Fruit fly (Drosophila melanogaster): ENCODE results near the gene CG15167.

Gene CG15167

dm6 chr2L:18702721-18703488 is 37.3 kb upstream of the CG15167 start, which contains the start of the genes CG10376 and CG10343:
CG10376 (minus strand) TSS chr2L:18703105.
CG10343 (plus strand) TSS chr2L:18703473.
- TF ChIP-seq Hr96 (GFP tag; optimal IDR thresholded peaks at IDR 0.05) (no peak), kay (GFP tag; ENCODE audit: borderline replicate concordance) (no peak), cnc (optimal IDR thresholded peaks at IDR 0.05) (no peak), ovo (GFP tag; optimal IDR thresholded peaks at IDR 0.05) (peak; percentile 69), tj (GFP tag; optimal IDR thresholded peaks at IDR 0.05) (peak; percentile 70), bab1 (GFP tag; optimal IDR thresholded peaks at IDR 0.05) (peak; percentile 83), cic (GFP tag; optimal IDR thresholded peaks at IDR 0.05) (peak; percentile 48), CG5204 (GFP tag; optimal IDR thresholded peaks at IDR 0.05) (no peak), Crg-1 (GFP tag; optimal IDR thresholded peaks at IDR 0.05) (peak; percentile 70), Clk (GFP tag; optimal IDR thresholded peaks at IDR 0.05) (peak; percentile 61), CG33017 (tag; optimal IDR thresholded peaks at IDR 0.05) (peak; percentile 85), CG14711 (tag; optimal IDR thresholded peaks at IDR 0.05) (peak; percentile 76), CG7101 (tag; optimal IDR thresholded peaks at IDR 0.05) (peak; percentile 91), toe (GFP tag; optimal IDR thresholded peaks at IDR 0.05) (no peak), Mnt (GFP tag; optimal IDR thresholded peaks at IDR 0.05) (peak; percentile 52), pad (GFP tag; optimal IDR thresholded peaks at IDR 0.05) (peak; percentile 74), CG12768 (GFP tag; optimal IDR thresholded peaks at IDR 0.05) (peak; percentile 84), CG7045 (GFP tag; optimal IDR thresholded peaks at IDR 0.05) (peak; percentile 89), CG11617 (GFP tag; optimal IDR thresholded peaks at IDR 0.05) (peak; percentile 89), CG1620 (GFP tag; optimal IDR thresholded peaks at IDR 0.05) (peak; percentile 64)

- TF ChIP-seq cnc (optimal IDR thresholded peaks at IDR 0.05) (no peak), Clk (GFP tag; optimal IDR thresholded peaks at IDR 0.05) (peak; percentile 84), Mnt (GFP tag; optimal IDR thresholded peaks at IDR 0.05) (peak; percentile 94), tj (GFP tag; optimal IDR thresholded peaks at IDR 0.05) (peak; percentile 82), Crg-1 (GFP tag; optimal IDR thresholded peaks at IDR 0.05) (peak; percentile 93), bab1 (GFP tag; optimal IDR thresholded peaks at IDR 0.05) (peak; percentile 82), CG14711 (tag; optimal IDR thresholded peaks at IDR 0.05) (peak; percentile 71), CG33017 (tag; optimal IDR thresholded peaks at IDR 0.05) (peak; percentile 89), kay (GFP tag; ENCODE audit: borderline replicate concordance) (no peak), Hr96 (GFP tag; optimal IDR thresholded peaks at IDR 0.05) (no peak), CG11617 (GFP tag; optimal IDR thresholded peaks at IDR 0.05) (peak; percentile 88), CG7101 (tag; optimal IDR thresholded peaks at IDR 0.05) (peak; percentile 94), cic (GFP tag; optimal IDR thresholded peaks at IDR 0.05) (peak; percentile 30), toe (GFP tag; optimal IDR thresholded peaks at IDR 0.05) (peak; percentile 91), CG5204 (GFP tag; optimal IDR thresholded peaks at IDR 0.05) (no peak), CG12768 (GFP tag; optimal IDR thresholded peaks at IDR 0.05) (peak; percentile 78), CG7045 (GFP tag; optimal IDR thresholded peaks at IDR 0.05) (peak; percentile 72), CG1620 (GFP tag; optimal IDR thresholded peaks at IDR 0.05) (peak; percentile 94), ovo (GFP tag; optimal IDR thresholded peaks at IDR 0.05) (peak; percentile 75), pad (GFP tag; optimal IDR thresholded peaks at IDR 0.05) (peak; percentile 63)
Observed at dm6 chr2L:18705617-18706046, 34.5 kb upstream of the CG15167 start, which contains the start of gene Jwa. Jwa (minus strand) TSS chr2L:18705703.

- TF ChIP-seq CG7101 (tag; optimal IDR thresholded peaks at IDR 0.05) (no peak), cic (GFP tag; optimal IDR thresholded peaks at IDR 0.05) (peak; percentile 17)
Observed at dm6 chr2L:18707844-18708238, 32.3 kb upstream of the CG15167 start.

dm6 chr2L:18708239-18708891 is 31.8 kb upstream of the CG15167 start, which contains the start of the genes Faf2 and Grip71:
Faf2 (minus strand) TSS chr2L:18708688.
Grip71 (plus strand) TSS chr2L:18708846.
- TF ChIP-seq CG7045 (GFP tag; optimal IDR thresholded peaks at IDR 0.05) (peak; percentile 79), Mnt (GFP tag; optimal IDR thresholded peaks at IDR 0.05) (peak; percentile 61), CG1620 (GFP tag; optimal IDR thresholded peaks at IDR 0.05) (peak; percentile 86), Clk (GFP tag; optimal IDR thresholded peaks at IDR 0.05) (peak; percentile 52), tj (GFP tag; optimal IDR thresholded peaks at IDR 0.05) (peak; percentile 47), CG12768 (GFP tag; optimal IDR thresholded peaks at IDR 0.05) (peak; percentile 68), CG5204 (GFP tag; optimal IDR thresholded peaks at IDR 0.05) (peak; percentile 83), CG11617 (GFP tag; optimal IDR thresholded peaks at IDR 0.05) (peak; percentile 71), ovo (GFP tag; optimal IDR thresholded peaks at IDR 0.05) (peak; percentile 72), CG7101 (tag; optimal IDR thresholded peaks at IDR 0.05) (peak; percentile 83), kay (GFP tag; ENCODE audit: borderline replicate concordance) (no peak), cic (GFP tag; optimal IDR thresholded peaks at IDR 0.05) (no peak), Hr96 (GFP tag; optimal IDR thresholded peaks at IDR 0.05) (peak; percentile 81), pad (GFP tag; optimal IDR thresholded peaks at IDR 0.05) (peak; percentile 55), CG33017 (tag; optimal IDR thresholded peaks at IDR 0.05) (peak; percentile 76), toe (GFP tag; optimal IDR thresholded peaks at IDR 0.05) (peak; percentile 91), Crg-1 (GFP tag; optimal IDR thresholded peaks at IDR 0.05) (peak; percentile 51), CG14711 (tag; optimal IDR thresholded peaks at IDR 0.05) (peak; percentile 75), cnc (optimal IDR thresholded peaks at IDR 0.05) (no peak), bab1 (GFP tag; optimal IDR thresholded peaks at IDR 0.05) (peak; percentile 82)

dm6 chr2L:18713686-18714085 is 26.5 kb upstream of the CG15167 start, which contains the start of gene Irk3:
Irk3 (minus strand) TSS chr2L:18713748.
- TF ChIP-seq CG33017 (tag; optimal IDR thresholded peaks at IDR 0.05) (peak; percentile 73), CG7101 (tag; optimal IDR thresholded peaks at IDR 0.05) (peak; percentile 64), Mnt (GFP tag; optimal IDR thresholded peaks at IDR 0.05) (peak; percentile 6), pad (GFP tag; optimal IDR thresholded peaks at IDR 0.05) (peak; percentile 7), Crg-1 (GFP tag; optimal IDR thresholded peaks at IDR 0.05) (no peak), CG12768 (GFP tag; optimal IDR thresholded peaks at IDR 0.05) (peak; percentile 67), cnc (optimal IDR thresholded peaks at IDR 0.05) (no peak), CG7045 (GFP tag; optimal IDR thresholded peaks at IDR 0.05) (peak; percentile 69), bab1 (GFP tag; optimal IDR thresholded peaks at IDR 0.05) (no peak), Clk (GFP tag; optimal IDR thresholded peaks at IDR 0.05) (no peak), CG1620 (GFP tag; optimal IDR thresholded peaks at IDR 0.05) (no peak), cic (GFP tag; optimal IDR thresholded peaks at IDR 0.05) (peak; percentile 85), CG11617 (GFP tag; optimal IDR thresholded peaks at IDR 0.05) (peak; percentile 52), CG14711 (tag; optimal IDR thresholded peaks at IDR 0.05) (peak; percentile 33), CG5204 (GFP tag; optimal IDR thresholded peaks at IDR 0.05) (no peak), ovo (GFP tag; optimal IDR thresholded peaks at IDR 0.05) (no peak), kay (GFP tag; ENCODE audit: borderline replicate concordance) (no peak), toe (GFP tag; optimal IDR thresholded peaks at IDR 0.05) (no peak), tj (GFP tag; optimal IDR thresholded peaks at IDR 0.05) (no peak), Hr96 (GFP tag; optimal IDR thresholded peaks at IDR 0.05) (no peak)
